Fruit fly (Drosophila melanogaster) whole organism, larva: ENCODE measurements around the gene Pkc98E.

Source experiments
- noc ChIP-seq: fragments of 200-800 bp; sonication (Bioruptor generic); optimal IDR thresholded peaks from 3 replicates; lab custom pipeline; 2019; ENCODE audit warnings: missing biosample characterization, mild to moderate bottlenecking, missing genetic modification characterization, moderate library complexity

The Pkc98E gene

dm6 chr3R:29040526-29041195, 1.7 kb downstream of the Pkc98E start:
- TF ChIP-seq noc (tag; lab: Kevin White, UChicago) = no peak

- no peak for TF ChIP-seq noc (tag; lab: Kevin White, UChicago)
Observed at dm6 chr3R:29049055-29049722, 10.2 kb downstream of the Pkc98E start, which contains the start of gene CG11837. TSS of gene CG11837 (plus strand) at chr3R:29049493.

- TF ChIP-seq noc (tag; lab: Kevin White, UChicago) = no peak
Observed at dm6 chr3R:29050756-29051155, 11.8 kb downstream of the Pkc98E start, which contains the start of gene CG11841. TSS of gene CG11841 (plus strand) at chr3R:29051056.

- TF ChIP-seq noc (tag; lab: Kevin White, UChicago) = no peak
Observed at dm6 chr3R:29052380-29052779, 13.4 kb downstream of the Pkc98E start, which contains the start of gene CG11842. TSS of gene CG11842 (plus strand) at chr3R:29052680.

dm6 chr3R:29054047-29054446, 15.1 kb downstream of the Pkc98E start, which contains the start of gene CG11843:
TSS of gene CG11843 (plus strand) at chr3R:29054347.
- no peak for TF ChIP-seq noc (tag; lab: Kevin White, UChicago)

- TF ChIP-seq noc (tag; lab: Kevin White, UChicago) = no peak
Observed at dm6 chr3R:29055710-29056109, 16.8 kb downstream of the Pkc98E start, which contains the start of gene Sirt7. TSS of gene Sirt7 (plus strand) at chr3R:29055927.

dm6 chr3R:29059385-29059784, 20.4 kb downstream of the Pkc98E start:
- TF ChIP-seq noc (tag; lab: Kevin White, UChicago) = no peak

- no peak for TF ChIP-seq noc (tag; lab: Kevin White, UChicago)
Observed at dm6 chr3R:29062717-29063206, 23.8 kb downstream of the Pkc98E start, which contains the start of the genes Cul5 and Bicra. TSS of gene Cul5 (minus strand) at chr3R:29062975. TSS of gene Bicra (plus strand) at chr3R:29063040.

- peak; percentile 85 for TF ChIP-seq noc (tag; lab: Kevin White, UChicago)
Observed at dm6 chr3R:29063207-29063920, 24.4 kb downstream of the Pkc98E start.

- TF ChIP-seq noc (tag; lab: Kevin White, UChicago) = no peak
Observed at dm6 chr3R:29063921-29064460, 25.0 kb downstream of the Pkc98E start.

- TF ChIP-seq noc (tag; lab: Kevin White, UChicago) = no peak
Observed at dm6 chr3R:29064682-29065100, 25.7 kb downstream of the Pkc98E start.

- TF ChIP-seq noc (tag; lab: Kevin White, UChicago) = no peak
Observed at dm6 chr3R:29066285-29066684, 27.3 kb downstream of the Pkc98E start.

dm6 chr3R:29067091-29067490, 28.1 kb downstream of the Pkc98E start:
- TF ChIP-seq noc (tag; lab: Kevin White, UChicago) = no peak

- peak; percentile 29 for TF ChIP-seq noc (tag; lab: Kevin White, UChicago)
Observed at dm6 chr3R:29068430-29069207, 29.7 kb downstream of the Pkc98E start.
